Worm (Caenorhabditis elegans) whole organism, L4 larva: Measurements from ENCODE around the gene ZC262.7.
A peak's percentile ranks its signal among the peaks of the same experiment; 100 is the strongest.

Experiments
- F26F4.8 ChIP-seq: fragments of 200-800 bp; sonication (Bioruptor generic); conservative IDR thresholded peaks from 2 replicates; pipeline ENCODE4 v1.3.6; 2022; ENCODE audit warnings: missing genetic modification characterization, missing compliant biosample characterization
- F37D6.2 ChIP-seq: sonication (generic microtip); optimal IDR thresholded peaks from 2 replicates; lab custom pipeline; 2016; ENCODE audit warnings: mild to moderate bottlenecking, missing genetic modification characterization, missing compliant biosample characterization
- Y75B8A.6 ChIP-seq: fragments of 200-800 bp; sonication (Bioruptor generic); IDR thresholded peaks from 2 replicates; pipeline ENCODE4 v1.3.6; 2022; ENCODE audit warnings: missing genetic modification reagents, missing genetic modification characterization, missing compliant biosample characterization
- aha-1 ChIP-seq: fragments of 150-350 bp; peaks from one replicate; lab custom pipeline; 2014; ENCODE audit warnings: missing biosample characterization, missing genetic modification characterization
- arid-1 ChIP-seq: fragments of 200-800 bp; sonication (Bioruptor generic); conservative IDR thresholded peaks from 2 replicates; pipeline ENCODE4 v1.3.6; 2022; ENCODE audit warnings: missing genetic modification reagents, missing genetic modification characterization, missing compliant biosample characterization
- ceh-20 ChIP-seq: fragments of 200-800 bp; sonication (Bioruptor generic); IDR thresholded peaks from 2 replicates; pipeline ENCODE4 v1.3.6; 2022; ENCODE audit warnings: missing genetic modification reagents, missing genetic modification characterization, missing compliant biosample characterization
- ceh-44 ChIP-seq: fragments of 200-800 bp; sonication (Bioruptor generic); IDR thresholded peaks from 2 replicates; pipeline ENCODE4 v1.3.6; 2022; ENCODE audit warnings: missing genetic modification reagents, missing genetic modification characterization, missing compliant biosample characterization
- ceh-62 ChIP-seq: sonication (generic microtip); optimal IDR thresholded peaks from 2 replicates; lab custom pipeline; 2017; ENCODE audit warnings: missing biosample characterization, missing genetic modification characterization
- ceh-82 ChIP-seq: sonication (generic microtip); optimal IDR thresholded peaks from 2 replicates; lab custom pipeline; 2017; ENCODE audit warnings: missing biosample characterization, missing genetic modification characterization
- cey-2 ChIP-seq: sonication (generic microtip); optimal IDR thresholded peaks from 3 replicates; lab custom pipeline; 2017; ENCODE audit warnings: missing genetic modification characterization, mild to moderate bottlenecking, missing compliant biosample characterization, antibody characterized with exemption, borderline replicate concordance; ENCODE audit not compliant: insufficient read depth
- daf-16 ChIP-seq, 3 experiments: sonication (generic microtip); optimal IDR thresholded peaks; 2 replicates each; lab custom pipeline; 2016 to 2017; ENCODE audit warnings: missing genetic modification characterization in 3 of 3, missing genetic modification reagents in 3 of 3, mild to moderate bottlenecking in 2 of 3, missing compliant biosample characterization in 2 of 3, missing biosample characterization in 1 of 3, moderate library complexity in 1 of 3
- daf-19 ChIP-seq: fragments of 200-800 bp; sonication (Bioruptor generic); conservative IDR thresholded peaks from 2 replicates; pipeline ENCODE4 v1.3.6; 2022; ENCODE audit warnings: missing genetic modification characterization, missing compliant biosample characterization
- dmd-8 ChIP-seq: fragments of 200-800 bp; sonication (Bioruptor generic); IDR thresholded peaks from 2 replicates; pipeline ENCODE4 v1.3.6; 2022; ENCODE audit warnings: missing genetic modification characterization, missing compliant biosample characterization
- dmd-9 ChIP-seq: fragments of 200-800 bp; sonication (Bioruptor generic); IDR thresholded peaks from 2 replicates; pipeline ENCODE4 v1.3.6; 2022; ENCODE audit warnings: missing genetic modification reagents, missing genetic modification characterization, missing compliant biosample characterization
- dpl-1 ChIP-seq: fragments of 150-350 bp; optimal IDR thresholded peaks from 2 replicates; lab custom pipeline; 2014; ENCODE audit warnings: missing biosample characterization, missing genetic modification reagents, missing genetic modification characterization
- egl-43 ChIP-seq: fragments of 200-800 bp; sonication (Bioruptor generic); IDR thresholded peaks from 2 replicates; pipeline ENCODE4 v1.3.6; 2022; ENCODE audit warnings: missing genetic modification reagents, missing genetic modification characterization, missing compliant biosample characterization
- fkh-10 ChIP-seq: fragments of 150-350 bp; optimal IDR thresholded peaks from 2 replicates; lab custom pipeline; 2014; ENCODE audit warnings: missing biosample characterization, missing genetic modification reagents, missing genetic modification characterization
- hlh-30 ChIP-seq: sonication (generic microtip); optimal IDR thresholded peaks from 2 replicates; lab custom pipeline; 2017; ENCODE audit warnings: antibody characterized with exemption, mild to moderate bottlenecking, missing genetic modification characterization, missing compliant biosample characterization; ENCODE audit not compliant: insufficient read depth
- jun-1 ChIP-seq: fragments of 150-350 bp; optimal IDR thresholded peaks from 2 replicates; lab custom pipeline; 2014; ENCODE audit warnings: missing biosample characterization, missing genetic modification reagents, missing genetic modification characterization
- lim-7 ChIP-seq: fragments of 200-800 bp; sonication (Bioruptor generic); IDR thresholded peaks from 2 replicates; pipeline ENCODE4 v1.3.6; 2022; ENCODE audit warnings: missing genetic modification characterization, missing compliant biosample characterization
- lin-15B ChIP-seq: fragments of 150-350 bp; sonication (generic microtip); optimal IDR thresholded peaks from 3 replicates; lab custom pipeline; 2014; ENCODE audit warnings: missing biosample characterization, missing genetic modification characterization
- lsy-2 ChIP-seq, 2 experiments: fragments of 150-350 bp in 1 of 2; sonication (generic microtip) in 1 of 2; optimal IDR thresholded peaks; 2 replicates each; lab custom pipeline; 2014 to 2017; ENCODE audit warnings: missing biosample characterization in 2 of 2, missing genetic modification characterization in 2 of 2
- madf-9 ChIP-seq: fragments of 200-800 bp; sonication (Bioruptor generic); conservative IDR thresholded peaks from 2 replicates; pipeline ENCODE4 v1.3.6; 2022; ENCODE audit warnings: missing genetic modification reagents, missing genetic modification characterization, missing compliant biosample characterization
- mep-1 ChIP-seq: fragments of 150-350 bp; sonication (generic microtip); optimal IDR thresholded peaks from 3 replicates; lab custom pipeline; 2014; ENCODE audit warnings: missing biosample characterization, missing genetic modification characterization
- mes-2 ChIP-seq: sonication (generic microtip); optimal IDR thresholded peaks from 2 replicates; lab custom pipeline; 2016; ENCODE audit warnings: missing genotype, mild to moderate bottlenecking, missing genetic modification characterization, missing compliant biosample characterization; ENCODE audit not compliant: poor library complexity, severe bottlenecking
- mxl-3 ChIP-seq: fragments of 200-800 bp; sonication (Bioruptor generic); optimal IDR thresholded peaks from 2 replicates; lab custom pipeline; 2018; ENCODE audit warnings: mild to moderate bottlenecking, missing genetic modification characterization, missing compliant biosample characterization
- nhr-111 ChIP-seq: fragments of 200-800 bp; sonication (Bioruptor generic); optimal IDR thresholded peaks from 2 replicates; lab custom pipeline; 2018; ENCODE audit warnings: mild to moderate bottlenecking, missing genetic modification characterization, missing compliant biosample characterization
- nhr-28 ChIP-seq: fragments of 150-350 bp; optimal IDR thresholded peaks from 2 replicates; lab custom pipeline; 2014; ENCODE audit warnings: missing biosample characterization, missing genetic modification characterization
- nhr-41 ChIP-seq: fragments of 200-800 bp; sonication (Bioruptor generic); IDR thresholded peaks from 2 replicates; pipeline ENCODE4 v1.3.6; 2022; ENCODE audit warnings: missing genetic modification reagents, missing genetic modification characterization, missing compliant biosample characterization
- nhr-48 ChIP-seq: sonication (generic microtip); optimal IDR thresholded peaks from 2 replicates; lab custom pipeline; 2016; ENCODE audit warnings: mild to moderate bottlenecking, missing genetic modification characterization, missing compliant biosample characterization
- nhr-6 ChIP-seq: fragments of 150-350 bp; optimal IDR thresholded peaks from 2 replicates; lab custom pipeline; 2014; ENCODE audit warnings: missing biosample characterization, missing genetic modification characterization
- nhr-76 ChIP-seq: fragments of 150-350 bp; optimal IDR thresholded peaks from 2 replicates; lab custom pipeline; 2014; ENCODE audit warnings: missing biosample characterization, missing genetic modification characterization
- pha-4 ChIP-seq, 2 experiments: fragments of 150-350 bp in 1 of 2; fragments of 200-800 bp in 1 of 2; sonication (Bioruptor generic) in 1 of 2; IDR thresholded peaks in 1 of 2; optimal IDR thresholded peaks in 1 of 2; 2 replicates each; pipeline versions ENCODE4 v1.3.6 to Lab custom; 2014 to 2022; ENCODE audit warnings: missing genetic modification characterization in 2 of 2, missing genetic modification reagents in 2 of 2, missing biosample characterization in 1 of 2, missing compliant biosample characterization in 1 of 2
- set-16 ChIP-seq: fragments of 200-800 bp; sonication (Bioruptor generic); IDR thresholded peaks from 2 replicates; pipeline ENCODE4 v1.3.6; 2022; ENCODE audit warnings: missing genetic modification reagents, missing genetic modification characterization, missing compliant biosample characterization
- snpc-4 ChIP-seq: fragments of 150-350 bp; optimal IDR thresholded peaks from 2 replicates; lab custom pipeline; 2014; ENCODE audit warnings: missing biosample characterization, missing genetic modification characterization
- vab-7 ChIP-seq: fragments of 200-800 bp; sonication (Bioruptor generic); IDR thresholded peaks from 2 replicates; pipeline ENCODE4 v1.3.6; 2022; ENCODE audit warnings: missing genetic modification reagents, missing genetic modification characterization, missing compliant biosample characterization
- zag-1 ChIP-seq: fragments of 150-350 bp; optimal IDR thresholded peaks from 2 replicates; lab custom pipeline; 2014; ENCODE audit warnings: missing biosample characterization, missing genetic modification characterization
- zip-2 ChIP-seq: fragments of 150-350 bp; optimal IDR thresholded peaks from 2 replicates; lab custom pipeline; 2014; ENCODE audit warnings: missing biosample characterization, missing genetic modification characterization
- ztf-11 ChIP-seq: fragments of 150-350 bp; optimal IDR thresholded peaks from 2 replicates; lab custom pipeline; 2014; ENCODE audit warnings: missing biosample characterization, missing genetic modification characterization
- ztf-7 ChIP-seq: fragments of 150-350 bp; optimal IDR thresholded peaks from 2 replicates; lab custom pipeline; 2014; ENCODE audit warnings: missing biosample characterization, missing genetic modification characterization

ZC262.7 gene

ce11 chrIII:8335585-8335984 is 8.6 kb downstream of the ZC262.7 start:
- TF ChIP-seq set-16 (GFP tag; lab: Robert Waterston, UW): peak; percentile 78

ce11 chrIII:8334432-8334831 is 9.7 kb downstream of the ZC262.7 start, which contains the start of gene ZC262.4:
TSS of gene ZC262.4 (minus strand) at chrIII:8334532.
- TF ChIP-seq dmd-9 (GFP tag; lab: Robert Waterston, UW) (no peak), F37D6.2 (no peak), F26F4.8 (GFP tag; lab: Robert Waterston, UW) (no peak), vab-7 (GFP tag; lab: Robert Waterston, UW) (no peak), nhr-41 (no peak), ztf-7 (tag; lab: Kevin White, UChicago) (no peak), ceh-44 (no peak), nhr-111 (GFP tag; lab: Kevin White, UChicago) (no peak), snpc-4 (tag; lab: Kevin White, UChicago) (no peak), ceh-20 (GFP tag; lab: Robert Waterston, UW) (no peak), ceh-82 (tag; lab: Kevin White, UChicago) (no peak), mxl-3 (GFP tag; lab: Kevin White, UChicago) (no peak), lin-15B (tag; lab: Kevin White, UChicago) (no peak), zag-1 (no peak), arid-1 (GFP tag; lab: Robert Waterston, UW) (no peak), madf-9 (no peak), Y75B8A.6 (GFP tag; lab: Robert Waterston, UW) (no peak)

ce11 chrIII:8331779-8332178 is 12.4 kb downstream of the ZC262.7 start, which contains the start of the genes mrps-18A and ZC262.2:
TSS of gene mrps-18A (minus strand) at chrIII:8331919.
TSS of gene ZC262.2 (plus strand) at chrIII:8332062.
- TF ChIP-seq nhr-76 (tag; lab: Kevin White, UChicago) (no peak), hlh-30 (tag; lab: Kevin White, UChicago) (peak; percentile 90), mes-2 (peak; percentile 57), lsy-2 (tag; optimal IDR thresholded peaks at IDR 0.05; lab: Kevin White, UChicago) (peak; percentile 22 to 97), daf-16 (GFP tag; optimal IDR thresholded peaks at IDR 0.05; lab: Kevin White, UChicago) (no peak), daf-16 (tag; optimal IDR thresholded peaks at IDR 0.05; lab: Kevin White, UChicago) (peak; percentile 40), mep-1 (tag; lab: Kevin White, UChicago) (peak; percentile 6), dmd-8 (GFP tag; lab: Robert Waterston, UW) (no peak), dpl-1 (peak; percentile 48), Y75B8A.6 (GFP tag; lab: Robert Waterston, UW) (no peak)
- TF ChIP-seq, all 104 proteins: peak for 6

ce11 chrIII:8331211-8331610 is 12.9 kb downstream of the ZC262.7 start, which contains the start of gene iglr-2:
TSS of gene iglr-2 (minus strand) at chrIII:8331311.
- no peak for TF ChIP-seq zip-2 (tag; lab: Kevin White, UChicago)
- no peak for TF ChIP-seq lim-7 (GFP tag; lab: Robert Waterston, UW)
- no peak for TF ChIP-seq hlh-30 (tag; lab: Kevin White, UChicago)
- peak; percentile 30 for TF ChIP-seq aha-1
- no peak for TF ChIP-seq daf-19
- no peak for TF ChIP-seq ztf-11 (tag; lab: Kevin White, UChicago)

- TF ChIP-seq arid-1 (GFP tag; lab: Robert Waterston, UW): no peak
- TF ChIP-seq lsy-2 (tag; optimal IDR thresholded peaks at IDR 0.05; lab: Kevin White, UChicago): peak in 1 of 2 experiments; percentile 51
- no peak for TF ChIP-seq cey-2 (tag; lab: Kevin White, UChicago)
- TF ChIP-seq ceh-44: no peak
- TF ChIP-seq egl-43 (GFP tag; lab: Robert Waterston, UW): no peak
- no peak for TF ChIP-seq dpl-1
- TF ChIP-seq nhr-6: no peak
- peak; percentile 12; the same call in 1 of the 2 replicates for TF ChIP-seq pha-4 (GFP tag; IDR thresholded peaks at IDR 0.05; lab: Robert Waterston, UW)
- TF ChIP-seq pha-4 (tag; optimal IDR thresholded peaks at IDR 0.05; lab: Kevin White, UChicago): no peak
- TF ChIP-seq jun-1 (tag; lab: Kevin White, UChicago): peak; percentile 2
- TF ChIP-seq nhr-28 (tag; lab: Kevin White, UChicago): peak; percentile 17
- TF ChIP-seq ceh-62 (tag; lab: Kevin White, UChicago): no peak
- TF ChIP-seq nhr-48 (tag; lab: Kevin White, UChicago): peak; percentile 2
- no peak for TF ChIP-seq nhr-41
- TF ChIP-seq snpc-4 (tag; lab: Kevin White, UChicago): no peak
- no peak for TF ChIP-seq fkh-10 (GFP tag; lab: Kevin White, UChicago)
Measured at ce11 chrIII:8325574-8326513, 18.3 kb downstream of the ZC262.7 start, which contains the start of gene ZC262.13. TSS of gene ZC262.13 (plus strand) at chrIII:8326214.
